Fruit fly (Drosophila melanogaster) whole organism, pupa: Measurements from ENCODE around the gene chb.
A peak's percentile ranks its signal among the peaks of the same experiment; 100 is the strongest.

ENCODE experiments used
- CG10348 ChIP-seq: fragments of 200-800 bp; sonication (Bioruptor generic); IDR thresholded peaks from 2 replicates; pipeline ENCODE4 v1.3.6; 2022; ENCODE audit warnings: missing biosample characterization, missing genetic modification characterization
- CG12605 ChIP-seq: fragments of 200-800 bp; sonication (Bioruptor generic); IDR thresholded peaks from 2 replicates; pipeline ENCODE4 v1.3.6; 2022; ENCODE audit warnings: missing biosample characterization, missing genetic modification characterization
- CG13204 ChIP-seq: fragments of 200-800 bp; sonication (Bioruptor generic); optimal IDR thresholded peaks from 2 replicates; lab custom pipeline; 2018; ENCODE audit warnings: missing biosample characterization, mild to moderate bottlenecking, missing genetic modification characterization, moderate library complexity
- CG14655 ChIP-seq: fragments of 200-800 bp; sonication (Bioruptor generic); optimal IDR thresholded peaks from 3 replicates; lab custom pipeline; 2017; ENCODE audit warnings: mild to moderate bottlenecking, missing biosample characterization, missing genetic modification reagents, missing genetic modification characterization
- CG15710 ChIP-seq: fragments of 200-800 bp; sonication (Bioruptor generic); optimal IDR thresholded peaks from 2 replicates; lab custom pipeline; 2018; ENCODE audit warnings: missing biosample characterization, mild to moderate bottlenecking, missing genetic modification characterization, moderate library complexity
- CG17806 ChIP-seq: fragments of 200-800 bp; sonication (Bioruptor generic); optimal IDR thresholded peaks from 2 replicates; lab custom pipeline; 2018; ENCODE audit warnings: missing biosample characterization, mild to moderate bottlenecking, missing genetic modification characterization, moderate library complexity
- CG32121 ChIP-seq: fragments of 200-800 bp; sonication (Bioruptor generic); IDR thresholded peaks from 2 replicates; pipeline ENCODE4 v1.3.6; 2022; ENCODE audit warnings: missing biosample characterization, missing genetic modification characterization
- CG34367 ChIP-seq: fragments of 200-800 bp; sonication (Bioruptor generic); optimal IDR thresholded peaks from 2 replicates; lab custom pipeline; 2018; ENCODE audit warnings: missing biosample characterization, mild to moderate bottlenecking, missing genetic modification characterization
- CG4496 ChIP-seq: fragments of 200-800 bp; sonication (Bioruptor generic); IDR thresholded peaks from 3 replicates; pipeline ENCODE4 v1.3.6; 2022; ENCODE audit warnings: missing biosample characterization, missing genetic modification characterization
- CG8159 ChIP-seq: fragments of 200-800 bp; sonication (Bioruptor generic); optimal IDR thresholded peaks from 3 replicates; lab custom pipeline; 2018; ENCODE audit warnings: missing biosample characterization, mild to moderate bottlenecking, missing genetic modification characterization, moderate library complexity
- CG8301 ChIP-seq: fragments of 200-800 bp; sonication (Bioruptor generic); optimal IDR thresholded peaks from 2 replicates; lab custom pipeline; 2018; ENCODE audit warnings: missing biosample characterization, mild to moderate bottlenecking, missing genetic modification characterization
- CG9948 ChIP-seq: fragments of 200-800 bp; sonication (Bioruptor generic); optimal IDR thresholded peaks from 2 replicates; lab custom pipeline; 2018; ENCODE audit warnings: missing biosample characterization, mild to moderate bottlenecking, missing genetic modification characterization, moderate library complexity
- D1 ChIP-seq: fragments of 200-800 bp; sonication (Bioruptor generic); optimal IDR thresholded peaks from 2 replicates; lab custom pipeline; 2018; ENCODE audit warnings: missing biosample characterization, mild to moderate bottlenecking, missing genetic modification characterization, moderate library complexity
- EcR ChIP-seq: fragments of 200-800 bp; sonication (Bioruptor generic); optimal IDR thresholded peaks from 3 replicates; lab custom pipeline; 2019; ENCODE audit warnings: missing biosample characterization, missing genetic modification characterization, mild to moderate bottlenecking, moderate library complexity, missing genetic modification reagents
- Ets98B ChIP-seq: fragments of 200-800 bp; sonication (Bioruptor generic); IDR thresholded peaks from 2 replicates; pipeline ENCODE4 v1.3.6; 2022; ENCODE audit warnings: missing biosample characterization, missing genetic modification characterization
- Pif1A ChIP-seq: fragments of 200-800 bp; sonication (Bioruptor generic); optimal IDR thresholded peaks from 3 replicates; lab custom pipeline; 2016; ENCODE audit warnings: missing biosample characterization, missing genetic modification characterization
- Pif1B ChIP-seq: fragments of 200-800 bp; sonication (Bioruptor generic); optimal IDR thresholded peaks from 3 replicates; lab custom pipeline; 2016; ENCODE audit warnings: missing biosample characterization, missing genetic modification characterization
- Snoo ChIP-seq: fragments of 200-800 bp; sonication (Bioruptor generic); optimal IDR thresholded peaks from 3 replicates; lab custom pipeline; 2017; ENCODE audit warnings: missing biosample characterization, mild to moderate bottlenecking, missing genetic modification characterization, inconsistent platforms
- fd96Ca ChIP-seq: fragments of 200-800 bp; sonication (Bioruptor generic); IDR thresholded peaks from 3 replicates; pipeline ENCODE4 v1.3.6; 2022; ENCODE audit warnings: missing biosample characterization, missing genetic modification characterization
- gl ChIP-seq: fragments of 200-800 bp; sonication (Bioruptor generic); optimal IDR thresholded peaks from 2 replicates; lab custom pipeline; 2018; ENCODE audit warnings: missing biosample characterization, mild to moderate bottlenecking, missing genetic modification characterization
- rn ChIP-seq: fragments of 200-800 bp; sonication (Bioruptor generic); IDR thresholded peaks from 2 replicates; pipeline ENCODE4 v1.3.6; 2022; ENCODE audit warnings: missing biosample characterization, missing genetic modification characterization

chb gene

dm6 chr3L:21176276-21176934 lies 3.8 kb downstream of the chb start:
- TF ChIP-seq CG8301 (tag; lab: Kevin White, UChicago) (no peak), fd96Ca (GFP tag; lab: Robert Waterston, UW) (0 out of 3 replicates have a peak, but pooled peaks have one; percentile 5), D1 (tag; lab: Kevin White, UChicago) (no peak), CG10348 (GFP tag; lab: Robert Waterston, UW) (no peak), EcR (no peak), CG17806 (tag; lab: Kevin White, UChicago) (no peak), Pif1A (GFP tag; lab: Kevin White, UChicago) (no peak), Pif1B (GFP tag; lab: Kevin White, UChicago) (no peak), rn (no peak)

- TF ChIP-seq CG8301 (tag; lab: Kevin White, UChicago) = peak; percentile 61
- no peak for TF ChIP-seq fd96Ca (GFP tag; lab: Robert Waterston, UW)
- peak; percentile 81; the same call in 2 of the 3 replicates for TF ChIP-seq CG4496 (GFP tag; lab: Robert Waterston, UW)
- peak; percentile 21 for TF ChIP-seq CG15710 (tag; lab: Kevin White, UChicago)
- TF ChIP-seq CG8159 (tag; lab: Kevin White, UChicago) = peak; percentile 44
- TF ChIP-seq Snoo = peak; percentile 14
- peak; percentile 5 for TF ChIP-seq CG34367
- peak; percentile 62 for TF ChIP-seq D1 (tag; lab: Kevin White, UChicago)
- peak; percentile 74 for TF ChIP-seq CG32121 (GFP tag; lab: Robert Waterston, UW)
- TF ChIP-seq CG9948 (tag; lab: Kevin White, UChicago) = no peak
- TF ChIP-seq Ets98B = peak; percentile 78
- TF ChIP-seq EcR = no peak
- TF ChIP-seq CG12605 (GFP tag; lab: Robert Waterston, UW) = peak; percentile 58
- TF ChIP-seq Pif1B (GFP tag; lab: Kevin White, UChicago) = peak; percentile 41
- TF ChIP-seq gl (tag; lab: Kevin White, UChicago) = no peak
- TF ChIP-seq rn = peak; percentile 45
- no peak for TF ChIP-seq CG14655 (GFP tag; lab: Kevin White, UChicago)
- TF ChIP-seq CG10348 (GFP tag; lab: Robert Waterston, UW) = no peak
- peak; percentile 47 for TF ChIP-seq CG17806 (tag; lab: Kevin White, UChicago)
- TF ChIP-seq CG13204 (GFP tag; lab: Kevin White, UChicago) = peak; percentile 27
- peak; percentile 60 for TF ChIP-seq Pif1A (GFP tag; lab: Kevin White, UChicago)
Measured at dm6 chr3L:21176935-21177581, 4.4 kb downstream of the chb start.

- TF ChIP-seq CG9948 (tag; lab: Kevin White, UChicago) (no peak), Ets98B (no peak), CG8301 (tag; lab: Kevin White, UChicago) (no peak), Pif1B (GFP tag; lab: Kevin White, UChicago) (no peak), CG17806 (tag; lab: Kevin White, UChicago) (no peak), CG34367 (no peak), EcR (no peak), rn (no peak), CG4496 (GFP tag; lab: Robert Waterston, UW) (no peak), Pif1A (GFP tag; lab: Kevin White, UChicago) (no peak)
Measured at dm6 chr3L:21185622-21186021, 13.0 kb downstream of the chb start.

DNA sequence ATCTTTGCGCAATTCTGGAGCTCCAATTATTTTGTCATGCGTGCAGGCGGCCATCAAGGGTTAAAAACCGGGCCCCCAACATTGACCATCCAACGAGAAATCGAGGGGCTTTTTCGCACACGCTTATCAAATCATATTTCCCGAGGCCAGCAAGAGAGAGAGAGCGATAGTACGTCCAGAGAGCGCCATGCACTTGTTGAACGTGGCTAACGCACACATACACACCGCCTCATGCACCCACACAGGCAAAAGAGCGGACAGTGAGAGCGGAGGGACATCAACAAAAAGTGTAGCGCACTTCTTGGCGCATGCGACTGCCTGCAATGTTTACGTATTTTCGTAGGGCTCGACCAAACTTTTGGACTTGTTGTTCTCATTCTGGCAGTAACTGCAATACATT lies 13.8 kb downstream of the chb start:
- no peak for TF ChIP-seq CG10348 (GFP tag; lab: Robert Waterston, UW)
- no peak for TF ChIP-seq fd96Ca (GFP tag; lab: Robert Waterston, UW)
- TF ChIP-seq CG17806 (tag; lab: Kevin White, UChicago) = no peak
- TF ChIP-seq CG12605 (GFP tag; lab: Robert Waterston, UW) = peak; percentile 93
- TF ChIP-seq, all 21 proteins: peak for 1

DNA sequence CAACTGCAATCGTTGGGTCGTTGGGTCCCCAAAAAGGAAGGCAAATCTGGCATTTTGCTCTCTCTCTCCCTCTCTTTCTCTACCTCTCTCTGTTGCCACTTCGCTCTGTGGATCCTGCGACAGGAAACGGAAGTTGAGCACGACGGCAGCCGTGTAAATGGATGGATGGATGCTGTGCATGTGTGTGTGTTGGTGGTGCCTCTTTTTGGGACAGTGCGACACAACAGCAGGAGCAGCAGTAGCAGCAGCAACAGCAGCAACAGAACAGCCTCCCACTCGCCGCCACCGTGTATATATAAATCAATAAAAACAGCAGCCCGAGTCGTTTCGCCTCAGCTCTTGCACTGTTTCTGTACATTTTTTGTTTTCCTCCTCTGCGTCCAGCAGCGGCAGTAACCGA lies 19.4 kb downstream of the chb start:
- TF ChIP-seq Snoo (no peak), CG17806 (tag; lab: Kevin White, UChicago) (no peak), Pif1A (GFP tag; lab: Kevin White, UChicago) (no peak), CG9948 (tag; lab: Kevin White, UChicago) (no peak), Ets98B (no peak), CG12605 (GFP tag; lab: Robert Waterston, UW) (no peak), CG8301 (tag; lab: Kevin White, UChicago) (no peak), CG13204 (GFP tag; lab: Kevin White, UChicago) (no peak)

DNA sequence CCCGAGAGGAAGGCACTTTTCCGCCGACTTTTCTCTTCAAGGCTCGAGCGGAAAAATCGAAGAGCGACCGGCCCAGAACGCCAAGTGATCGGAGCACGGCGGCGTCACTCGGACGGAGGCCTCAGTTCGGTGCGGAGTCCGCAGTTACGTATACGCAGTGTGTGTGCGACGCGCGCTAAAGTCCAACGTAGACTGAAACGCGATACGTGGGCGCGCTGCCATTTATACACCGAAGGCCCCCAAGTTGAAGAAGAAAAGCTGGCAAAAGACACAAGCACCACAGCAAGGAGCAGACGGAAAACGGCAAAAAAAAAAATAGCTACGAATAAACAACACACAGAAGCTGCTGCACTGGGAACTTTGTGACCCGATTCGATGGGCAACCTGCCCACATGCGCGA lies 20.5 kb downstream of the chb start, which contains the start of gene CG42337:
CG42337 (minus strand) TSS at position 194 of the 400 bp plus-strand sequence.
- TF ChIP-seq gl (tag; lab: Kevin White, UChicago) = no peak
- TF ChIP-seq CG4496 (GFP tag; lab: Robert Waterston, UW) = 0 out of 3 replicates have a peak, but pooled peaks have one; percentile 15
- no peak for TF ChIP-seq CG9948 (tag; lab: Kevin White, UChicago)
- no peak for TF ChIP-seq Pif1B (GFP tag; lab: Kevin White, UChicago)
- no peak for TF ChIP-seq Snoo
- no peak for TF ChIP-seq Ets98B
- TF ChIP-seq Pif1A (GFP tag; lab: Kevin White, UChicago) = no peak
- 0 out of 3 replicates have a peak, but pooled peaks have one; percentile 28 for TF ChIP-seq fd96Ca (GFP tag; lab: Robert Waterston, UW)
- TF ChIP-seq CG34367 = no peak
- no peak for TF ChIP-seq D1 (tag; lab: Kevin White, UChicago)
